Fruit fly (Drosophila melanogaster) whole organism, embryonic: ENCODE measurements around the gene MsR2.

Experiments
- Aef1 ChIP-seq: fragments of 200-800 bp; sonication (Bioruptor generic); IDR thresholded peaks from 3 replicates; pipeline ENCODE4 v1.3.6; 2022; ENCODE audit warnings: missing biosample characterization, missing genetic modification characterization
- Antp ChIP-seq: fragments of 200-800 bp; sonication (Bioruptor generic); optimal IDR thresholded peaks from 3 replicates; lab custom pipeline; 2016; ENCODE audit warnings: missing biosample characterization, missing genetic modification characterization
- Awh ChIP-seq: fragments of 200-800 bp; sonication (Bioruptor generic); IDR thresholded peaks from 2 replicates; pipeline ENCODE4, ENCODE4 v1.3.6; 2022; ENCODE audit warnings: missing biosample characterization, missing genetic modification characterization
- Blimp-1 ChIP-seq: fragments of 200-800 bp; sonication (Bioruptor generic); optimal IDR thresholded peaks from 3 replicates; lab custom pipeline; 2018; ENCODE audit warnings: missing biosample characterization, missing genetic modification characterization, mild to moderate bottlenecking, moderate library complexity, missing genetic modification reagents
- CG13287 ChIP-seq: fragments of 200-800 bp; sonication (Bioruptor generic); IDR thresholded peaks from 2 replicates; pipeline ENCODE4 v1.3.6; 2022; ENCODE audit warnings: missing biosample characterization, missing genetic modification characterization; ENCODE audit not compliant: partially characterized antibody
- CG14710 ChIP-seq: fragments of 200-800 bp; sonication (Bioruptor generic); optimal IDR thresholded peaks from 3 replicates; lab custom pipeline; 2019; ENCODE audit warnings: missing biosample characterization, mild to moderate bottlenecking, missing genetic modification characterization, moderate library complexity
- CG17186 ChIP-seq: fragments of 200-800 bp; sonication (Bioruptor generic); optimal IDR thresholded peaks from 3 replicates; lab custom pipeline; 2017; ENCODE audit warnings: missing biosample characterization, missing genetic modification reagents, missing genetic modification characterization
- CG18764 ChIP-seq: fragments of 200-800 bp; sonication (Bioruptor generic); optimal IDR thresholded peaks from 3 replicates; lab custom pipeline; 2016; ENCODE audit warnings: missing biosample characterization, missing genetic modification characterization
- CG3847 ChIP-seq: fragments of 200-800 bp; sonication (Bioruptor generic); IDR thresholded peaks from 2 replicates; pipeline ENCODE4 v1.3.6; 2022; ENCODE audit warnings: missing biosample characterization, missing genetic modification characterization
- CG4424 ChIP-seq: fragments of 200-800 bp; sonication (Bioruptor generic); optimal IDR thresholded peaks from 3 replicates; lab custom pipeline; 2016; ENCODE audit warnings: missing biosample characterization, missing genetic modification characterization
- CG7745 ChIP-seq: fragments of 200-800 bp; sonication (Bioruptor generic); optimal IDR thresholded peaks from 2 replicates; lab custom pipeline; 2018; ENCODE audit warnings: missing biosample characterization, mild to moderate bottlenecking, missing genetic modification characterization, moderate library complexity
- CG7928 ChIP-seq: fragments of 200-800 bp; sonication (Bioruptor generic); optimal IDR thresholded peaks from 2 replicates; lab custom pipeline; 2017; ENCODE audit warnings: missing biosample characterization, mild to moderate bottlenecking, missing genetic modification characterization
- CG8944 ChIP-seq: fragments of 200-800 bp; sonication (Bioruptor generic); optimal IDR thresholded peaks from 3 replicates; lab custom pipeline; 2016; ENCODE audit warnings: missing biosample characterization, missing genetic modification characterization
- CG9797 ChIP-seq: fragments of 200-800 bp; sonication (Bioruptor generic); optimal IDR thresholded peaks from 3 replicates; lab custom pipeline; 2018; ENCODE audit warnings: missing biosample characterization, mild to moderate bottlenecking, missing genetic modification characterization
- Dfd ChIP-seq, 2 experiments: fragments of >200 bp; optimal IDR thresholded peaks; 2 replicates each; lab custom pipeline; 2017; ENCODE audit warnings: missing biosample characterization in 2 of 2, missing genetic modification characterization in 2 of 2
- Dip3 ChIP-seq: fragments of 200-800 bp; sonication (Bioruptor generic); optimal IDR thresholded peaks from 3 replicates; lab custom pipeline; 2016; ENCODE audit warnings: missing biosample characterization, missing genetic modification characterization
- Dll ChIP-seq: fragments of 200-800 bp; sonication (Bioruptor generic); IDR thresholded peaks from 4 replicates; pipeline ENCODE4 v1.3.6; 2022; ENCODE audit warnings: missing biosample characterization, missing genetic modification characterization; ENCODE audit not compliant: partially characterized antibody
- E2f2 ChIP-seq: fragments of 200-800 bp; sonication (Bioruptor generic); IDR thresholded peaks from 2 replicates; pipeline ENCODE4 v1.3.6; 2022; ENCODE audit warnings: missing biosample characterization, missing genetic modification characterization
- Ets97D ChIP-seq: fragments of 200-800 bp; sonication (Bioruptor generic); optimal IDR thresholded peaks from 3 replicates; lab custom pipeline; 2016; ENCODE audit warnings: missing biosample characterization, missing genetic modification characterization
- H2.0 ChIP-seq: fragments of 200-800 bp; sonication (Bioruptor generic); IDR thresholded peaks from 2 replicates; pipeline ENCODE4 v1.3.6; 2022; ENCODE audit warnings: missing biosample characterization, missing genetic modification characterization
- Hmr ChIP-seq: fragments of 200-800 bp; sonication (Bioruptor generic); optimal IDR thresholded peaks from 3 replicates; lab custom pipeline; 2017; ENCODE audit warnings: mild to moderate bottlenecking, missing biosample characterization, missing genetic modification reagents, missing genetic modification characterization
- Jarid2 ChIP-seq: fragments of 200-800 bp; sonication (Bioruptor generic); optimal IDR thresholded peaks from 3 replicates; lab custom pipeline; 2017; ENCODE audit warnings: mild to moderate bottlenecking, missing biosample characterization, missing genetic modification reagents, missing genetic modification characterization
- Lpt ChIP-seq: fragments of >200 bp; optimal IDR thresholded peaks from 2 replicates; lab custom pipeline; 2018; ENCODE audit warnings: missing biosample characterization, missing genetic modification characterization
- Med ChIP-seq: fragments of 200-800 bp; sonication (Bioruptor generic); peaks from one replicate; lab custom pipeline; 2016; ENCODE audit warnings: missing biosample characterization, missing genetic modification characterization, mild to moderate bottlenecking, inconsistent platforms, moderate library complexity
- Six4 ChIP-seq: fragments of 200-800 bp; sonication (Bioruptor generic); optimal IDR thresholded peaks from 2 replicates; lab custom pipeline; 2016; ENCODE audit warnings: missing biosample characterization, missing genetic modification characterization
- Sox100B ChIP-seq: fragments of 200-800 bp; sonication (Bioruptor generic); optimal IDR thresholded peaks from 3 replicates; lab custom pipeline; 2018; ENCODE audit warnings: missing biosample characterization, mild to moderate bottlenecking, missing genetic modification characterization
- Stat92E ChIP-seq, 3 experiments: fragments of >200 bp in 2 of 3; fragments of 200-800 bp in 1 of 3; sonication (Bioruptor generic) in 1 of 3; optimal IDR thresholded peaks; 2 replicates each; lab custom pipeline; 2017 to 2019; ENCODE audit warnings: missing biosample characterization in 3 of 3, missing genetic modification characterization in 3 of 3, mild to moderate bottlenecking in 1 of 3, moderate library complexity in 1 of 3
- Tbp ChIP-seq: fragments of >200 bp; optimal IDR thresholded peaks from 2 replicates; lab custom pipeline; 2018; ENCODE audit warnings: missing biosample characterization, missing genetic modification characterization
- amos ChIP-seq: fragments of 200-800 bp; sonication (Bioruptor generic); IDR thresholded peaks from 2 replicates; pipeline ENCODE4 v1.3.6; 2022; ENCODE audit warnings: missing biosample characterization, missing genetic modification characterization; ENCODE audit not compliant: partially characterized antibody
- ap ChIP-seq: fragments of 200-800 bp; sonication (Bioruptor generic); IDR thresholded peaks from 2 replicates; pipeline ENCODE4 v1.3.6; 2022; ENCODE audit warnings: missing biosample characterization, missing genetic modification characterization
- ato ChIP-seq: fragments of 200-800 bp; sonication (Bioruptor generic); IDR thresholded peaks from 2 replicates; pipeline ENCODE4 v1.3.6; 2022; ENCODE audit warnings: missing biosample characterization, missing genetic modification characterization; ENCODE audit not compliant: partially characterized antibody
- cg ChIP-seq: fragments of 200-800 bp; sonication (Bioruptor generic); optimal IDR thresholded peaks from 3 replicates; lab custom pipeline; 2019; ENCODE audit warnings: missing biosample characterization, mild to moderate bottlenecking, missing genetic modification characterization, moderate library complexity
- corto ChIP-seq: fragments of 200-800 bp; sonication (Bioruptor generic); optimal IDR thresholded peaks from 2 replicates; lab custom pipeline; 2016; ENCODE audit warnings: missing biosample characterization, mild to moderate bottlenecking, missing genetic modification characterization, moderate library complexity
- en ChIP-seq: fragments of 200-800 bp; sonication (Bioruptor generic); optimal IDR thresholded peaks from 2 replicates; lab custom pipeline; 2016; ENCODE audit warnings: missing biosample characterization, missing genetic modification characterization
- hkb ChIP-seq, 2 experiments: fragments of 200-800 bp in 1 of 2; fragments of >200 bp in 1 of 2; sonication (Bioruptor generic) in 1 of 2; IDR thresholded peaks in 1 of 2; optimal IDR thresholded peaks in 1 of 2; 2 replicates each; pipeline versions ENCODE4 v1.3.6 to Lab custom; 2017 to 2022; ENCODE audit warnings: missing biosample characterization in 1 of 2, missing genetic modification characterization in 1 of 2
- ind ChIP-seq: fragments of 200-800 bp; sonication (Bioruptor generic); optimal IDR thresholded peaks from 3 replicates; lab custom pipeline; 2016; ENCODE audit warnings: missing biosample characterization, missing genetic modification characterization
- jing ChIP-seq: fragments of 200-800 bp; sonication (Bioruptor generic); optimal IDR thresholded peaks from 2 replicates; lab custom pipeline; 2018; ENCODE audit warnings: missing biosample characterization, mild to moderate bottlenecking, missing genetic modification characterization
- nau ChIP-seq: fragments of 200-800 bp; sonication (Bioruptor generic); optimal IDR thresholded peaks from 3 replicates; lab custom pipeline; 2017; ENCODE audit warnings: missing biosample characterization, mild to moderate bottlenecking, missing genetic modification characterization, missing genetic modification reagents
- nmo ChIP-seq: fragments of 200-800 bp; sonication (Bioruptor generic); optimal IDR thresholded peaks from 2 replicates; lab custom pipeline; 2018; ENCODE audit warnings: missing biosample characterization, mild to moderate bottlenecking, missing genetic modification characterization, moderate library complexity
- oc ChIP-seq: fragments of 200-800 bp; sonication (Bioruptor generic); optimal IDR thresholded peaks from 2 replicates; lab custom pipeline; 2018; ENCODE audit warnings: missing biosample characterization, mild to moderate bottlenecking, missing genetic modification characterization, moderate library complexity
- run ChIP-seq: fragments of 200-800 bp; sonication (Bioruptor generic); optimal IDR thresholded peaks from 3 replicates; lab custom pipeline; 2018; ENCODE audit warnings: missing biosample characterization, mild to moderate bottlenecking, missing genetic modification characterization
- scrt ChIP-seq: fragments of 200-800 bp; sonication (Bioruptor generic); optimal IDR thresholded peaks from 2 replicates; lab custom pipeline; 2018; ENCODE audit warnings: missing biosample characterization, mild to moderate bottlenecking, missing genetic modification characterization, moderate library complexity
- sima ChIP-seq: fragments of 200-800 bp; sonication (Bioruptor generic); optimal IDR thresholded peaks from 2 replicates; lab custom pipeline; 2016; ENCODE audit warnings: missing biosample characterization, missing genetic modification characterization
- slp2 ChIP-seq: fragments of 200-800 bp; sonication (Bioruptor generic); optimal IDR thresholded peaks from 2 replicates; lab custom pipeline; 2016; ENCODE audit warnings: missing biosample characterization, missing genetic modification characterization
- so ChIP-seq: fragments of 200-800 bp; sonication (Bioruptor generic); IDR thresholded peaks from 3 replicates; pipeline ENCODE4 v1.3.6; 2022; ENCODE audit warnings: missing biosample characterization, missing genetic modification characterization
- tll ChIP-seq, 2 experiments: fragments of 200-800 bp in 1 of 2; fragments of >200 bp in 1 of 2; sonication (Bioruptor generic) in 1 of 2; optimal IDR thresholded peaks; 2 replicates each; lab custom pipeline; 2017 to 2019; ENCODE audit warnings: missing biosample characterization in 2 of 2, missing genetic modification characterization in 2 of 2, mild to moderate bottlenecking in 1 of 2, moderate library complexity in 1 of 2
- ttk ChIP-seq: fragments of 200-800 bp; sonication (Bioruptor generic); IDR thresholded peaks from 2 replicates; pipeline ENCODE4 v2.1.2; 2022; ENCODE audit warnings: missing biosample characterization, missing genetic modification characterization
- unc-4 ChIP-seq: fragments of 200-800 bp; sonication (Bioruptor generic); IDR thresholded peaks from 2 replicates; pipeline ENCODE4 v1.3.6; 2022; ENCODE audit warnings: missing biosample characterization, missing genetic modification characterization; ENCODE audit not compliant: partially characterized antibody
- vvl ChIP-seq: fragments of 200-800 bp; sonication (Bioruptor generic); IDR thresholded peaks from 2 replicates; pipeline ENCODE4 v1.3.6; 2022; ENCODE audit warnings: missing biosample characterization, missing genetic modification characterization

Gene MsR2

DNA sequence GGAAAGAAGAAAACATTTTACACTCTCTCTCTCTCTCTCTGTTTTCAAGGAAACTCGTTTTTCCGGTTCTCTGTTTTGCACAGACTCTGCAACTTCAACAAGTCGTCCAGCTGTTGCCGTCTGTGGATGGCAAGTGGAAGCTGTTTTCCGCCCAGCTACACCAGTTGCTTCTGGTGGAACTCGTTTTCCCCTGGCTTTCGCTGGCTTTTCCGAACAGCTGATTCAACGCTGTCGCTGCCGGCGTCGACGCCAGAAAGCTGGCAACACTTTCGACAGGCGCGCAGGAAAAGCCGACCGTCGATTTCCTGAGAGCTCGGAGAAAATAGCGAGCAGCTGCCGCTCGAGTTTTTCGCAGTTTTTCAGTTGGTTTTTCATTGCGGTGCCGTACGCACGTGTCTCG, at the start of gene MsR2 (continued):
- no peak for TF ChIP-seq ap (GFP tag; lab: Robert Waterston, UW)
- 0 out of 2 replicates have a peak, but pooled peaks have one; percentile 29 for TF ChIP-seq unc-4 (GFP tag; lab: Robert Waterston, UW)
- TF ChIP-seq Antp (GFP tag; lab: Kevin White, UChicago) = no peak
- no peak for TF ChIP-seq cg (GFP tag; lab: Kevin White, UChicago)
- no peak for TF ChIP-seq Dip3 (GFP tag; lab: Kevin White, UChicago)
- no peak for TF ChIP-seq Stat92E (GFP tag; optimal IDR thresholded peaks at IDR 0.05; lab: Kevin White, UChicago)
- no peak for TF ChIP-seq Med
- TF ChIP-seq ind (GFP tag; lab: Kevin White, UChicago) = no peak
- TF ChIP-seq Aef1 (GFP tag; lab: Robert Waterston, UW) = no peak
- TF ChIP-seq CG18764 (GFP tag; lab: Kevin White, UChicago) = no peak
- no peak for TF ChIP-seq H2.0 (GFP tag; lab: Robert Waterston, UW)
- TF ChIP-seq Dll (GFP tag; lab: Robert Waterston, UW) = no peak
- TF ChIP-seq CG7745 = no peak
- no peak for TF ChIP-seq Dfd (GFP tag; optimal IDR thresholded peaks at IDR 0.05; lab: Kevin White, UChicago)
- TF ChIP-seq en (GFP tag; lab: Kevin White, UChicago) = no peak
- no peak for TF ChIP-seq oc (tag; lab: Kevin White, UChicago)
- no peak for TF ChIP-seq so (GFP tag; lab: Robert Waterston, UW)
- TF ChIP-seq Jarid2 (GFP tag; lab: Kevin White, UChicago) = no peak
- peak; percentile 17; the same call in 1 of the 2 replicates for TF ChIP-seq CG13287
- TF ChIP-seq scrt (GFP tag; lab: Kevin White, UChicago) = peak; percentile 100
- no peak for TF ChIP-seq CG4424 (GFP tag; lab: Kevin White, UChicago)
- no peak for TF ChIP-seq nau (GFP tag; lab: Kevin White, UChicago)
- TF ChIP-seq Awh (GFP tag; lab: Robert Waterston, UW) = no peak
- TF ChIP-seq Lpt (GFP tag; lab: Kevin White, UChicago) = no peak

DNA sequence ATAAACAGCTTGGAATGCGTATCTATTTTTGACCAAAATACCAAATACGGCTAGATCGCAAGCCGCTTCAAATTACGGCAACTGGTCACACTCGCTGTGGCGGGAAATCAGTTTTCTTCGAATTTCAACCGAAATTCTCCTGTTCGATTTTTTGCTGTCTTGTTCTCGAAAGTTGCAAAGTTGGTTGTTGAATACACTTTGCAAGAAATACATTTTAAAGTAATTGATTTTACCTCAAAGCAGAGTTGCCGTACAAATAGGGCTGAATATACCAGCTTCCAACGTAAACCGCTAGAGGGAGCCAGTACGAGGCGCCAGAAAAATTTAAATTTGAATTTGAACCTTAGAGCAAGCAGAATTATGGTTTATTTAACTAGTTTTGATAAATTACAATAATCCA, 45.6 kb upstream of the MsR2 start, which contains the start of gene CG9018:
TSS of gene CG9018 (minus strand) at position 43 of the 400 bp plus-strand sequence.
- no peak for TF ChIP-seq tll (GFP tag; optimal IDR thresholded peaks at IDR 0.05; lab: Kevin White, UChicago)
- TF ChIP-seq CG9797 = peak; percentile 91
- TF ChIP-seq run (tag; lab: Kevin White, UChicago) = no peak
- no peak for TF ChIP-seq corto (GFP tag; lab: Kevin White, UChicago)
- no peak for TF ChIP-seq ttk
- no peak for TF ChIP-seq Blimp-1 (GFP tag; lab: Kevin White, UChicago)
- peak; percentile 72 for TF ChIP-seq nmo (GFP tag; lab: Kevin White, UChicago)
- peak; percentile 95 for TF ChIP-seq hkb (optimal IDR thresholded peaks at IDR 0.05; lab: Kevin White, UChicago)
- no peak for TF ChIP-seq hkb (GFP tag; IDR thresholded peaks at IDR 0.05; lab: Robert Waterston, UW)
- no peak for TF ChIP-seq CG8944
- peak; percentile 58 for TF ChIP-seq Ets97D
- peak; percentile 16 for TF ChIP-seq CG17186 (GFP tag; lab: Kevin White, UChicago)
- TF ChIP-seq sima (GFP tag; lab: Kevin White, UChicago) = no peak
- TF ChIP-seq E2f2 (GFP tag; lab: Robert Waterston, UW) = peak; percentile 99
- peak; percentile 86 for TF ChIP-seq CG7928 (GFP tag; lab: Kevin White, UChicago)
- TF ChIP-seq ato = peak; percentile 40; the same call in 1 of the 2 replicates
- TF ChIP-seq vvl (GFP tag; lab: Robert Waterston, UW) = no peak
- 0 out of 2 replicates have a peak, but pooled peaks have one; percentile 21 for TF ChIP-seq amos (GFP tag; lab: Robert Waterston, UW)
- peak; percentile 68 for TF ChIP-seq CG3847 (GFP tag; lab: Robert Waterston, UW)
- peak; percentile 77 for TF ChIP-seq CG14710
- no peak for TF ChIP-seq slp2
- no peak for TF ChIP-seq Six4
- no peak for TF ChIP-seq jing
- no peak for TF ChIP-seq CG7745
- no peak for TF ChIP-seq Sox100B (GFP tag; lab: Kevin White, UChicago)
- peak; percentile 33 for TF ChIP-seq Hmr (GFP tag; lab: Kevin White, UChicago)
- no peak for TF ChIP-seq Tbp (GFP tag; lab: Kevin White, UChicago)
